Worm (Caenorhabditis elegans) whole organism, late embryonic: Measurements from ENCODE around the gene C46F4.3.

Source experiments
- C38D4.7 ChIP-seq: fragments of 200-800 bp; sonication (Bioruptor generic); optimal IDR thresholded peaks from 2 replicates; lab custom pipeline; 2018; ENCODE audit warnings: mild to moderate bottlenecking, missing genetic modification characterization, moderate library complexity, missing compliant biosample characterization
- K09A11.1 ChIP-seq: sonication (generic microtip); optimal IDR thresholded peaks from 2 replicates; lab custom pipeline; 2017; ENCODE audit warnings: antibody characterized with exemption, mild to moderate bottlenecking, missing genetic modification characterization, missing compliant biosample characterization; ENCODE audit not compliant: insufficient read depth
- T23F11.4 ChIP-seq: fragments of 200-800 bp; sonication (Bioruptor generic); optimal IDR thresholded peaks from 2 replicates; lab custom pipeline; 2018; ENCODE audit warnings: mild to moderate bottlenecking, missing genetic modification characterization, missing compliant biosample characterization
- Y22D7AL.16 ChIP-seq: sonication (generic microtip); optimal IDR thresholded peaks from 2 replicates; lab custom pipeline; 2016; ENCODE audit warnings: missing genetic modification characterization, missing compliant biosample characterization
- ama-1 ChIP-seq: fragments of 150-350 bp; optimal IDR thresholded peaks from 2 replicates; lab custom pipeline; 2014
- ceh-2 ChIP-seq: sonication (generic microtip); optimal IDR thresholded peaks from 2 replicates; lab custom pipeline; 2016; ENCODE audit warnings: missing genotype, missing genetic modification characterization, missing compliant biosample characterization
- ceh-24 ChIP-seq: sonication (generic microtip); optimal IDR thresholded peaks from 2 replicates; lab custom pipeline; 2016; ENCODE audit warnings: mild to moderate bottlenecking, missing genetic modification characterization, missing compliant biosample characterization
- ceh-30 ChIP-seq: fragments of 150-350 bp; optimal IDR thresholded peaks from 2 replicates; lab custom pipeline; 2014; ENCODE audit warnings: missing biosample characterization, missing genetic modification characterization
- ceh-31 ChIP-seq: sonication (generic microtip); optimal IDR thresholded peaks from 2 replicates; lab custom pipeline; 2016; ENCODE audit warnings: missing genetic modification characterization, missing compliant biosample characterization
- ceh-45 ChIP-seq: fragments of 200-800 bp; sonication (Bioruptor generic); IDR thresholded peaks from 2 replicates; pipeline ENCODE4 v1.3.6; 2022; ENCODE audit warnings: missing genetic modification reagents, missing genetic modification characterization, missing compliant biosample characterization
- ceh-48 ChIP-seq: sonication (generic microtip); optimal IDR thresholded peaks from 2 replicates; lab custom pipeline; 2016; ENCODE audit warnings: missing genetic modification characterization, inconsistent platforms, missing compliant biosample characterization
- ets-4 ChIP-seq: sonication (generic microtip); optimal IDR thresholded peaks from 2 replicates; lab custom pipeline; 2016; ENCODE audit warnings: missing genetic modification characterization, missing compliant biosample characterization
- fkh-10 ChIP-seq: fragments of 150-350 bp; optimal IDR thresholded peaks from 2 replicates; lab custom pipeline; 2014; ENCODE audit warnings: missing biosample characterization, missing genetic modification reagents, missing genetic modification characterization
- fkh-6 ChIP-seq: sonication (generic microtip); optimal IDR thresholded peaks from 2 replicates; lab custom pipeline; 2016; ENCODE audit warnings: missing genetic modification characterization, missing compliant biosample characterization
- hlh-13 ChIP-seq: fragments of 200-800 bp; sonication (Bioruptor generic); optimal IDR thresholded peaks from 2 replicates; lab custom pipeline; 2018; ENCODE audit warnings: mild to moderate bottlenecking, missing genetic modification characterization, missing compliant biosample characterization
- hlh-8 ChIP-seq: sonication (generic microtip); optimal IDR thresholded peaks from 2 replicates; lab custom pipeline; 2016; ENCODE audit warnings: missing genotype, missing genetic modification characterization, missing compliant biosample characterization
- lim-6 ChIP-seq: sonication (generic microtip); optimal IDR thresholded peaks from 2 replicates; lab custom pipeline; 2016; ENCODE audit warnings: missing genetic modification characterization, missing compliant biosample characterization
- lin-11 ChIP-seq: fragments of 200-800 bp; sonication (Bioruptor generic); optimal IDR thresholded peaks from 2 replicates; lab custom pipeline; 2018; ENCODE audit warnings: mild to moderate bottlenecking, missing genetic modification characterization, missing compliant biosample characterization
- madf-2 ChIP-seq: sonication (generic microtip); optimal IDR thresholded peaks from 2 replicates; lab custom pipeline; 2017; ENCODE audit warnings: missing genetic modification characterization, missing compliant biosample characterization
- nfya-1 ChIP-seq: sonication (generic microtip); optimal IDR thresholded peaks from 2 replicates; lab custom pipeline; 2017; ENCODE audit warnings: missing genetic modification characterization, mild to moderate bottlenecking, missing compliant biosample characterization, antibody characterized with exemption, moderate library complexity
- nhr-11 ChIP-seq: fragments of 150-350 bp; optimal IDR thresholded peaks from 2 replicates; lab custom pipeline; 2014; ENCODE audit warnings: missing biosample characterization, missing genetic modification characterization
- nhr-232 ChIP-seq: sonication (generic microtip); optimal IDR thresholded peaks from 2 replicates; lab custom pipeline; 2016; ENCODE audit warnings: missing genetic modification characterization, missing compliant biosample characterization
- odd-2 ChIP-seq: sonication (generic microtip); optimal IDR thresholded peaks from 2 replicates; lab custom pipeline; 2017; ENCODE audit warnings: antibody characterized with exemption, mild to moderate bottlenecking, missing genetic modification characterization, missing compliant biosample characterization
- pag-3 ChIP-seq: sonication (generic microtip); optimal IDR thresholded peaks from 2 replicates; lab custom pipeline; 2016; ENCODE audit warnings: missing compliant biosample characterization, missing genetic modification characterization, borderline replicate concordance
- pat-9 ChIP-seq: fragments of 200-800 bp; sonication (Bioruptor generic); optimal IDR thresholded peaks from 2 replicates; lab custom pipeline; 2018; ENCODE audit warnings: mild to moderate bottlenecking, missing genetic modification characterization, moderate library complexity, missing compliant biosample characterization
- pha-4 ChIP-seq: fragments of 150-350 bp; optimal IDR thresholded peaks from 2 replicates; lab custom pipeline; 2018; ENCODE audit warnings: missing biosample characterization, missing genetic modification reagents, missing genetic modification characterization
- pqm-1 ChIP-seq: sonication (generic microtip); optimal IDR thresholded peaks from 2 replicates; lab custom pipeline; 2016; ENCODE audit warnings: missing genetic modification characterization, missing compliant biosample characterization
- pros-1 ChIP-seq: fragments of 150-350 bp; optimal IDR thresholded peaks from 2 replicates; lab custom pipeline; 2014; ENCODE audit warnings: missing biosample characterization, missing genetic modification reagents, missing genetic modification characterization
- rnt-1 ChIP-seq: sonication (generic microtip); optimal IDR thresholded peaks from 2 replicates; lab custom pipeline; 2016; ENCODE audit warnings: missing genetic modification characterization, missing compliant biosample characterization
- sdc-2 ChIP-seq: sonication (generic microtip); optimal IDR thresholded peaks from 2 replicates; lab custom pipeline; 2016; ENCODE audit warnings: missing genotype, missing genetic modification characterization, missing compliant biosample characterization
- sox-2 ChIP-seq: fragments of 200-800 bp; sonication (Bioruptor generic); IDR thresholded peaks from 2 replicates; pipeline ENCODE4 v1.3.6; 2022; ENCODE audit warnings: missing genetic modification reagents, missing genetic modification characterization, missing compliant biosample characterization
- sox-4 ChIP-seq: sonication (generic microtip); optimal IDR thresholded peaks from 2 replicates; lab custom pipeline; 2017; ENCODE audit warnings: mild to moderate bottlenecking, missing genetic modification characterization, inconsistent platforms, missing compliant biosample characterization
- tbx-2 ChIP-seq: sonication (generic microtip); optimal IDR thresholded peaks from 2 replicates; lab custom pipeline; 2016; ENCODE audit warnings: missing genetic modification characterization, missing compliant biosample characterization
- tbx-7 ChIP-seq: sonication (generic microtip); optimal IDR thresholded peaks from 2 replicates; lab custom pipeline; 2016; ENCODE audit warnings: missing genotype, missing genetic modification characterization, missing compliant biosample characterization
- ttx-3 ChIP-seq: sonication (generic microtip); optimal IDR thresholded peaks from 2 replicates; lab custom pipeline; 2016; ENCODE audit warnings: missing genetic modification reagents, missing genetic modification characterization, missing compliant biosample characterization
- unc-42 ChIP-seq: sonication (generic microtip); optimal IDR thresholded peaks from 2 replicates; lab custom pipeline; 2016; ENCODE audit warnings: missing genotype, missing genetic modification characterization, missing compliant biosample characterization
- ztf-16 ChIP-seq: sonication (generic microtip); optimal IDR thresholded peaks from 2 replicates; lab custom pipeline; 2017; ENCODE audit warnings: missing genetic modification characterization, missing compliant biosample characterization

The C46F4.3 gene

ce11 chrX:5917284-5917683, 18.3 kb upstream of the C46F4.3 start, which contains the start of gene Y23B4A.1:
Y23B4A.1 (minus strand) TSS chrX:5917384.
- TF ChIP-seq pat-9 (tag; lab: Kevin White, UChicago) (no peak), C38D4.7 (no peak), unc-42 (tag; lab: Kevin White, UChicago) (no peak), K09A11.1 (no peak), sox-4 (no peak), ttx-3 (tag; lab: Kevin White, UChicago) (no peak), ztf-16 (no peak), sox-2 (GFP tag; lab: Robert Waterston, UW) (no peak), nhr-11 (no peak), odd-2 (tag; lab: Kevin White, UChicago) (no peak), hlh-13 (GFP tag; lab: Kevin White, UChicago) (no peak), pag-3 (tag; lab: Kevin White, UChicago) (no peak), ceh-24 (tag; lab: Kevin White, UChicago) (no peak), pqm-1 (tag; lab: Kevin White, UChicago) (no peak), tbx-2 (tag; lab: Kevin White, UChicago) (no peak), hlh-8 (no peak), pha-4 (no peak), lin-11 (tag; lab: Kevin White, UChicago) (no peak), rnt-1 (tag; lab: Kevin White, UChicago) (no peak)

ce11 chrX:5919097-5919496, 16.5 kb upstream of the C46F4.3 start, which contains the start of gene capa-1:
capa-1 (plus strand) TSS chrX:5919397.
- TF ChIP-seq T23F11.4 (GFP tag; lab: Kevin White, UChicago) (no peak), pros-1 (tag; lab: Kevin White, UChicago) (no peak), fkh-6 (tag; lab: Kevin White, UChicago) (no peak), lim-6 (tag; lab: Kevin White, UChicago) (no peak)
- TF ChIP-seq, all 69 proteins: peak for 0

- TF ChIP-seq nfya-1 (tag; lab: Kevin White, UChicago) (no peak), hlh-13 (GFP tag; lab: Kevin White, UChicago) (no peak), ceh-45 (GFP tag; lab: Robert Waterston, UW) (no peak), sox-2 (GFP tag; lab: Robert Waterston, UW) (no peak), fkh-6 (tag; lab: Kevin White, UChicago) (no peak), nhr-232 (tag; lab: Kevin White, UChicago) (no peak), fkh-10 (GFP tag; lab: Kevin White, UChicago) (no peak), ceh-48 (tag; lab: Kevin White, UChicago) (no peak), pat-9 (tag; lab: Kevin White, UChicago) (no peak), tbx-7 (tag; lab: Kevin White, UChicago) (no peak), ama-1 (lab: Kevin White, UChicago) (no peak), sdc-2 (tag; lab: Kevin White, UChicago) (no peak), ets-4 (no peak), ceh-31 (tag; lab: Kevin White, UChicago) (no peak), ceh-2 (tag; lab: Kevin White, UChicago) (no peak), pag-3 (tag; lab: Kevin White, UChicago) (no peak), Y22D7AL.16 (tag; lab: Kevin White, UChicago) (no peak), ceh-24 (tag; lab: Kevin White, UChicago) (no peak), hlh-8 (no peak)
- TF ChIP-seq, all 69 proteins: peak for 0
Observed at ce11 chrX:5923672-5924071, 11.9 kb upstream of the C46F4.3 start.

- TF ChIP-seq odd-2 (tag; lab: Kevin White, UChicago), result no peak
- TF ChIP-seq pat-9 (tag; lab: Kevin White, UChicago), result no peak
- TF ChIP-seq madf-2 (tag; lab: Kevin White, UChicago), result no peak
- TF ChIP-seq ztf-16, result no peak
- no peak for TF ChIP-seq ceh-30 (tag; lab: Kevin White, UChicago)
- no peak for TF ChIP-seq pros-1 (tag; lab: Kevin White, UChicago)
- TF ChIP-seq nhr-11, result no peak
- TF ChIP-seq pag-3 (tag; lab: Kevin White, UChicago), result no peak
- TF ChIP-seq unc-42 (tag; lab: Kevin White, UChicago), result no peak
- TF ChIP-seq hlh-8, result no peak
- TF ChIP-seq, all 69 proteins: peak for 0
Observed at ce11 chrX:5930822-5931221, 4.8 kb upstream of the C46F4.3 start, which contains the start of gene egl-6. egl-6 (plus strand) TSS chrX:5931122.
